Worm (Caenorhabditis elegans) whole organism, L4 larva: ENCODE results near the gene mak-1.

Experiments used
- R02D3.7 ChIP-seq: fragments of 150-350 bp; sonication (generic microtip); optimal IDR thresholded peaks from 3 replicates; lab custom pipeline; 2014; ENCODE audit warnings: missing biosample characterization, missing genetic modification characterization
- Y48G9A.11 ChIP-seq: fragments of 200-800 bp; sonication (Bioruptor generic); IDR thresholded peaks from 2 replicates; pipeline ENCODE4 v1.3.6; 2022; ENCODE audit warnings: missing genetic modification reagents, missing genetic modification characterization, missing compliant biosample characterization
- dpl-1 ChIP-seq: fragments of 150-350 bp; optimal IDR thresholded peaks from 2 replicates; lab custom pipeline; 2014; ENCODE audit warnings: missing biosample characterization, missing genetic modification reagents, missing genetic modification characterization
- fkh-10 ChIP-seq: fragments of 150-350 bp; optimal IDR thresholded peaks from 2 replicates; lab custom pipeline; 2014; ENCODE audit warnings: missing biosample characterization, missing genetic modification reagents, missing genetic modification characterization
- lin-13 ChIP-seq: fragments of 150-350 bp; optimal IDR thresholded peaks from 2 replicates; lab custom pipeline; 2014; ENCODE audit warnings: missing biosample characterization, missing genetic modification reagents, missing genetic modification characterization
- mep-1 ChIP-seq: fragments of 150-350 bp; sonication (generic microtip); optimal IDR thresholded peaks from 3 replicates; lab custom pipeline; 2014; ENCODE audit warnings: missing biosample characterization, missing genetic modification characterization
- nhr-11 ChIP-seq: fragments of 150-350 bp; optimal IDR thresholded peaks from 2 replicates; lab custom pipeline; 2014; ENCODE audit warnings: missing biosample characterization, missing genetic modification characterization
- pqm-1 ChIP-seq: sonication (generic microtip); optimal IDR thresholded peaks from 2 replicates; lab custom pipeline; 2017; ENCODE audit warnings: missing biosample characterization, missing genetic modification characterization
- rbr-2 ChIP-seq: sonication (generic microtip); optimal IDR thresholded peaks from 2 replicates; lab custom pipeline; 2016; ENCODE audit warnings: missing genotype, missing genetic modification characterization, missing compliant biosample characterization
- set-16 ChIP-seq: fragments of 200-800 bp; sonication (Bioruptor generic); IDR thresholded peaks from 2 replicates; pipeline ENCODE4 v1.3.6; 2022; ENCODE audit warnings: missing genetic modification reagents, missing genetic modification characterization, missing compliant biosample characterization
- snpc-4 ChIP-seq: fragments of 150-350 bp; optimal IDR thresholded peaks from 2 replicates; lab custom pipeline; 2014; ENCODE audit warnings: missing biosample characterization, missing genetic modification characterization

DNA sequence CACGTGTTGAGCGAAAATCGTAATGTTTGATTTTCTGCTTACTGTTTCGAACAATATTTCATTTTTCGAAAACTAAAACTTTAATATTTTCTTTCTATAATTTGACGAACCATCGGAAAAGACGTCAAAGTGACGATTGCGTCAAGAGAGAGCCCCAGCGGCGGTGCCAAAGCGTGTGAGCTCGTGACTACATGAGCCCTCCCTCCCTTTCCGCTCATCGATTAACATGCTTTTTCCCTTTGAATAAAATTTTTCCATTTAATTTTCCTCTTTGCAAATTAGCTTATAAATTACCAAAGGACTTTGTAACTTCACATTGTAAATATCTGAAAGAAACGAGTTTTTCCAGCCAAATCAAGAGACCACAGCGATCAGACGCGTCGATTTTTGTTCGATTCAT lies 899 bp upstream of the mak-1 start:
- TF ChIP-seq snpc-4 (tag; lab: Kevin White, UChicago): no peak
- no peak for TF ChIP-seq pqm-1 (tag; lab: Kevin White, UChicago)
- no peak for TF ChIP-seq nhr-11 (tag; lab: Kevin White, UChicago)
- TF ChIP-seq set-16 (GFP tag; lab: Robert Waterston, UW): no peak; the same call in 1 of the 2 replicates
- TF ChIP-seq Y48G9A.11 (GFP tag; lab: Robert Waterston, UW): no peak
- TF ChIP-seq fkh-10 (GFP tag; lab: Kevin White, UChicago): no peak
- TF ChIP-seq dpl-1 (GFP tag; lab: Kevin White, UChicago): no peak
- TF ChIP-seq rbr-2 (tag; lab: Kevin White, UChicago): no peak
- TF ChIP-seq lin-13 (GFP tag; lab: Kevin White, UChicago): no peak
- TF ChIP-seq mep-1 (tag; lab: Kevin White, UChicago): no peak
- TF ChIP-seq R02D3.7 (tag; lab: Kevin White, UChicago): no peak
